Worm (Caenorhabditis elegans) whole organism, young adult: ENCODE results near the gene K08F4.5.

Experiments used
- C06A6.2 ChIP-seq: fragments of 200-800 bp; sonication (Bioruptor generic); conservative IDR thresholded peaks from 2 replicates; pipeline ENCODE4 v1.3.6; 2022; ENCODE audit warnings: missing genetic modification characterization, missing compliant biosample characterization
- F10E7.11 ChIP-seq: sonication (generic microtip); optimal IDR thresholded peaks from 2 replicates; lab custom pipeline; 2017; ENCODE audit warnings: mild to moderate bottlenecking, missing genetic modification characterization, moderate library complexity, missing compliant biosample characterization
- F22D6.2 ChIP-seq: sonication (generic microtip); optimal IDR thresholded peaks from 2 replicates; lab custom pipeline; 2016; ENCODE audit warnings: mild to moderate bottlenecking, missing genetic modification characterization, missing compliant biosample characterization
- F23B12.7 ChIP-seq: sonication (generic microtip); optimal IDR thresholded peaks from 2 replicates; lab custom pipeline; 2017; ENCODE audit warnings: missing genetic modification characterization, mild to moderate bottlenecking, missing compliant biosample characterization, antibody characterized with exemption, moderate library complexity; ENCODE audit not compliant: insufficient read depth
- F33H1.4 ChIP-seq: fragments of 200-800 bp; sonication (Bioruptor generic); IDR thresholded peaks from 2 replicates; pipeline ENCODE4 v1.3.6; 2022; ENCODE audit warnings: missing genetic modification reagents, missing genetic modification characterization, missing compliant biosample characterization
- F37B4.10 ChIP-seq: fragments of 200-800 bp; sonication (Bioruptor generic); IDR thresholded peaks from 2 replicates; pipeline ENCODE4 v1.3.6; 2022; ENCODE audit warnings: missing genetic modification characterization, missing compliant biosample characterization
- F49E8.2 ChIP-seq: sonication (generic microtip); optimal IDR thresholded peaks from 3 replicates; lab custom pipeline; 2017; ENCODE audit warnings: missing genetic modification characterization, mild to moderate bottlenecking, missing compliant biosample characterization, antibody characterized with exemption, moderate library complexity; ENCODE audit not compliant: insufficient read depth
- K12H6.12 ChIP-seq: fragments of 200-800 bp; sonication (Bioruptor generic); optimal IDR thresholded peaks from 2 replicates; lab custom pipeline; 2018; ENCODE audit warnings: mild to moderate bottlenecking, missing genetic modification characterization, missing compliant biosample characterization
- Y53F4B.3 ChIP-seq: fragments of 200-800 bp; sonication (Bioruptor generic); IDR thresholded peaks from 2 replicates; pipeline ENCODE4 v1.3.6; 2022; ENCODE audit warnings: missing genetic modification reagents, missing genetic modification characterization, missing compliant biosample characterization
- Y53G8AR.9 ChIP-seq: fragments of 200-800 bp; sonication (Bioruptor generic); conservative IDR thresholded peaks from 2 replicates; pipeline ENCODE4 v1.3.6; 2022; ENCODE audit warnings: missing genetic modification reagents, missing genetic modification characterization, missing compliant biosample characterization
- Y67H2A.10 ChIP-seq: fragments of 200-800 bp; sonication (Bioruptor generic); conservative IDR thresholded peaks from 2 replicates; pipeline ENCODE4 v1.3.6; 2022; ENCODE audit warnings: missing genetic modification reagents, missing genetic modification characterization, missing compliant biosample characterization
- Y79H2A.3 ChIP-seq: fragments of 200-800 bp; sonication (Bioruptor generic); conservative IDR thresholded peaks from 2 replicates; pipeline ENCODE4 v1.3.6; 2022; ENCODE audit warnings: missing genetic modification reagents, missing genetic modification characterization, missing compliant biosample characterization
- aptf-2 ChIP-seq: fragments of 200-800 bp; sonication (Bioruptor generic); conservative IDR thresholded peaks from 2 replicates; pipeline ENCODE4 v1.3.6; 2022; ENCODE audit warnings: missing genetic modification reagents, missing genetic modification characterization, missing compliant biosample characterization
- atf-7 ChIP-seq: sonication (generic microtip); optimal IDR thresholded peaks from 2 replicates; lab custom pipeline; 2017; ENCODE audit warnings: mild to moderate bottlenecking, missing genetic modification characterization, missing compliant biosample characterization
- attf-5 ChIP-seq: fragments of 200-800 bp; sonication (Bioruptor generic); optimal IDR thresholded peaks from 2 replicates; lab custom pipeline; 2018; ENCODE audit warnings: mild to moderate bottlenecking, missing genetic modification characterization, missing compliant biosample characterization
- bed-1 ChIP-seq: fragments of 200-800 bp; sonication (Bioruptor generic); IDR thresholded peaks from 2 replicates; pipeline ENCODE4 v1.3.6; 2022; ENCODE audit warnings: missing genetic modification reagents, missing genetic modification characterization, missing compliant biosample characterization
- efl-1 ChIP-seq: fragments of 150-350 bp; optimal IDR thresholded peaks from 2 replicates; lab custom pipeline; 2014; ENCODE audit warnings: missing biosample characterization, missing genetic modification reagents, missing genetic modification characterization
- egl-18 ChIP-seq: fragments of 200-800 bp; sonication (Bioruptor generic); IDR thresholded peaks from 2 replicates; pipeline ENCODE4 v1.3.6; 2022; ENCODE audit warnings: missing genetic modification reagents, missing genetic modification characterization, missing compliant biosample characterization
- egl-44 ChIP-seq: fragments of 200-800 bp; sonication (Bioruptor generic); IDR thresholded peaks from 2 replicates; pipeline ENCODE4 v1.3.6; 2022; ENCODE audit warnings: missing genetic modification reagents, missing genetic modification characterization, missing compliant biosample characterization
- hlh-12 ChIP-seq: sonication (generic microtip); optimal IDR thresholded peaks from 2 replicates; lab custom pipeline; 2016; ENCODE audit warnings: missing genetic modification characterization, missing compliant biosample characterization
- hrde-1 ChIP-seq: sonication (generic microtip); optimal IDR thresholded peaks from 2 replicates; lab custom pipeline; 2016; ENCODE audit warnings: missing genetic modification characterization, mild to moderate bottlenecking, missing compliant biosample characterization, moderate library complexity, missing genotype, missing genetic modification reagents, borderline replicate concordance
- lag-1 ChIP-seq: fragments of 200-800 bp; sonication (Bioruptor generic); IDR thresholded peaks from 2 replicates; pipeline ENCODE4 v1.3.6; 2022; ENCODE audit warnings: missing genetic modification reagents, missing genetic modification characterization, missing compliant biosample characterization
- lin-40 ChIP-seq: sonication (generic microtip); optimal IDR thresholded peaks from 2 replicates; lab custom pipeline; 2016; ENCODE audit warnings: missing genetic modification characterization, mild to moderate bottlenecking, missing compliant biosample characterization, missing genotype, missing genetic modification reagents
- lin-54 ChIP-seq: fragments of 200-800 bp; sonication (Bioruptor generic); optimal IDR thresholded peaks from 2 replicates; lab custom pipeline; 2018; ENCODE audit warnings: mild to moderate bottlenecking, missing genetic modification characterization, missing compliant biosample characterization
- lsl-1 ChIP-seq: fragments of 200-800 bp; sonication (Bioruptor generic); optimal IDR thresholded peaks from 2 replicates; lab custom pipeline; 2018; ENCODE audit warnings: mild to moderate bottlenecking, missing genetic modification characterization, moderate library complexity, missing compliant biosample characterization
- madf-3 ChIP-seq: fragments of 200-800 bp; sonication (Bioruptor generic); IDR thresholded peaks from 2 replicates; pipeline ENCODE4 v1.3.6; 2022; ENCODE audit warnings: missing genetic modification reagents, missing genetic modification characterization, missing compliant biosample characterization
- mcd-1 ChIP-seq: fragments of 200-800 bp; sonication (Bioruptor generic); IDR thresholded peaks from 2 replicates; pipeline ENCODE4 v1.3.6; 2022; ENCODE audit warnings: missing genetic modification reagents, missing genetic modification characterization, missing compliant biosample characterization
- mxl-1 ChIP-seq: sonication (generic microtip); optimal IDR thresholded peaks from 2 replicates; lab custom pipeline; 2016; ENCODE audit warnings: missing genetic modification characterization, missing compliant biosample characterization
- nfya-2 ChIP-seq: fragments of 200-800 bp; sonication (Bioruptor generic); IDR thresholded peaks from 2 replicates; pipeline ENCODE4 v1.3.6; 2022; ENCODE audit warnings: missing genetic modification reagents, missing genetic modification characterization, missing compliant biosample characterization
- nhr-179 ChIP-seq: sonication (generic microtip); optimal IDR thresholded peaks from 2 replicates; lab custom pipeline; 2016; ENCODE audit warnings: mild to moderate bottlenecking, missing genetic modification characterization, missing compliant biosample characterization
- nhr-80 ChIP-seq: sonication (generic microtip); optimal IDR thresholded peaks from 2 replicates; lab custom pipeline; 2016; ENCODE audit warnings: missing genetic modification characterization, missing compliant biosample characterization
- pha-4 ChIP-seq: fragments of 150-350 bp; sonication (generic microtip); optimal IDR thresholded peaks from 2 replicates; lab custom pipeline; 2014; ENCODE audit warnings: missing biosample characterization, missing genetic modification reagents, missing genetic modification characterization
- repo-1 ChIP-seq: sonication (generic microtip); optimal IDR thresholded peaks from 2 replicates; lab custom pipeline; 2017; ENCODE audit warnings: mild to moderate bottlenecking, missing genetic modification characterization, missing compliant biosample characterization
- sea-2 ChIP-seq: fragments of 200-800 bp; sonication (Bioruptor generic); IDR thresholded peaks from 2 replicates; pipeline ENCODE4 v1.3.6; 2022; ENCODE audit warnings: missing genetic modification characterization, missing compliant biosample characterization
- snpc-1.1 ChIP-seq: sonication (generic microtip); optimal IDR thresholded peaks from 2 replicates; lab custom pipeline; 2017; ENCODE audit warnings: missing genetic modification characterization, mild to moderate bottlenecking, missing compliant biosample characterization, antibody characterized with exemption, moderate library complexity, missing genotype, missing genetic modification reagents; ENCODE audit not compliant: insufficient read depth
- snpc-4 ChIP-seq, 5 experiments: fragments of 150-350 bp in 1 of 5; sonication (generic microtip) in 4 of 5; optimal IDR thresholded peaks; 2 replicates each; lab custom pipeline; 2014 to 2018; ENCODE audit warnings: missing genetic modification characterization in 5 of 5, missing biosample characterization in 3 of 5, antibody characterized with exemption in 2 of 5, mild to moderate bottlenecking in 2 of 5, missing compliant biosample characterization in 2 of 5, missing genotype in 2 of 5, moderate library complexity in 2 of 5, missing genetic modification reagents in 1 of 5
- ztf-26 ChIP-seq: sonication (generic microtip); optimal IDR thresholded peaks from 2 replicates; lab custom pipeline; 2017; ENCODE audit warnings: missing genetic modification characterization, missing compliant biosample characterization
- ztf-28 ChIP-seq: fragments of 200-800 bp; sonication (Bioruptor generic); IDR thresholded peaks from 2 replicates; pipeline ENCODE4 v1.3.6; 2022; ENCODE audit warnings: missing genetic modification reagents, missing genetic modification characterization, missing compliant biosample characterization

Gene K08F4.5

DNA sequence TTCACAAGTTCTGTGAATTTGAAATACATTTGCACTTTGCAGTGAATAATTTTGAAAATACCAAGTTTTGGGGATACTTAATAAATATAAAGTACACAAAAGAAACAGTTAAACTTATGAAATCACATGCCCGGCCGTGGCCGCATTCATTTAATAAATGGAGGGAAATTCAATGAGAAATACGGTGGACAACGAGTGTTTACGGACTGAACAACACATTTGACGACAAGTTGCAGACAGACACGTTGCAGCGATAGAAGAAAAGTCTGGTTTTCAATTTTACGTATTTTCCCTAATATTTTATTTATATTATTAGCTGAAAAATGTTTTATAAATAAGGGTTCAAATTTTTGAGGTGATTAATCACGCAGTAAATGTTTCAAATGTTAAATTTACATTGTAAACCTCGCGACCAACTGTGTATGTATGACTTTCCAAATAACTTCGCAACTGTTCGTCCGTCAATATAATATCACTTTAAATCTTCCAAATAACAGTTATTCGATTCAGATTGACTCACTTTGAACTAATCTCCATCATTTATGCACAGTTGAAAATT, 15.8 kb upstream of the K08F4.5 start, which contains the start of gene copg-1 (continued):
- TF ChIP-seq pha-4 (tag; lab: Kevin White, UChicago), result peak; percentile 17
- TF ChIP-seq ztf-26 (tag; lab: Kevin White, UChicago), result no peak
- TF ChIP-seq K12H6.12 (tag; lab: Kevin White, UChicago), result peak; percentile 22
- TF ChIP-seq attf-5 (GFP tag; lab: Kevin White, UChicago), result peak; percentile 18
- peak; percentile 67 for TF ChIP-seq lsl-1 (GFP tag; lab: Kevin White, UChicago)
- no peak for TF ChIP-seq mcd-1 (GFP tag; lab: Robert Waterston, UW)
- no peak for TF ChIP-seq aptf-2 (GFP tag; lab: Robert Waterston, UW)
- TF ChIP-seq mxl-1 (tag; lab: Kevin White, UChicago), result no peak
- TF ChIP-seq hlh-12 (tag; lab: Kevin White, UChicago), result no peak
- peak; percentile 56 for TF ChIP-seq efl-1 (GFP tag; lab: Kevin White, UChicago)
- no peak for TF ChIP-seq Y67H2A.10
- no peak for TF ChIP-seq Y53F4B.3 (GFP tag; lab: Robert Waterston, UW)
- TF ChIP-seq F10E7.11 (tag; lab: Kevin White, UChicago), result no peak
- TF ChIP-seq F23B12.7 (tag; lab: Kevin White, UChicago), result peak; percentile 25

DNA sequence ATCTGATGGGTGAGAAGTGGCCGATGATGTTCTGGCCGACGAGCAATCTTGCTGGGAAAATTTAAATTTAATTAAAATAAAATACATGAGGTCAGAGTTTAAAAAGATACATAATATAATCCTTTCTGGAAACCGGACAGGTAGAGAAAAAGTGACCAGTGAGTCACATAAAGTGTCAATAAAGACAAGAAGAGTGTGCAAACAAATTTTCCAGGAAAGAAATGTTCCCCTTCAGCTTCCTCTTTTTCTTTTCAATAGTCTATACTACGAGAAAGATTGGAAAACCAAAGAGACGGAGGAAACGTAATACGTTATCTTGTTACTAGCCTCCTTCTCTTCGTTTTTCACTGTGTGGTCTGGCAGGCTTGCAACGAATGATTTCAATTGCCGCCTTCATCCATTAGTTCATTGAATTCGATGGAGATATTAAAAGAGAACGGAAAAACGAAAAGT, 14.9 kb upstream of the K08F4.5 start, which contains the start of gene tsp-12:
tsp-12 (minus strand) TSS at position 51 of the 453 bp plus-strand sequence.
- TF ChIP-seq lin-40 (tag; lab: Kevin White, UChicago) (no peak), repo-1 (tag; lab: Kevin White, UChicago) (no peak), atf-7 (tag; lab: Kevin White, UChicago) (no peak), bed-1 (GFP tag; lab: Robert Waterston, UW) (no peak), pha-4 (tag; lab: Kevin White, UChicago) (no peak)

DNA sequence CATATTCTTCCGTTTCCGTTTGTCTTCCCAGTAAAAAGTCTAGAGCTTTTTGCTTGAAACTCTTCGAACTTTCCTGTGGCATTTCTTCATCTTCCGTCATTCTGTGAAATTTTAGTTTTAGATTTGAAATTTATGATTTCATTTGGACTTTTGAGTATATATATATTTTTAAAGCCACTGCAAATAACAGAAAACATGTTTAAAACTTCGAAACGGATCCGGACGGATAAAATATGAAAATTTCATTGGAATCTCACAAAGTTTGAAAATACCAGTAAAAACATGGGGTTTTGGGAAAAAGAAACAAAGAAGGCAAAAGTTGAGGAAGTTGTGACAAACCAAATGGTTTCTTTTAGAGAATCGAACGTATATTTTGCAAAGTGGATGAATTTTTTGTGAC, 13.2 kb upstream of the K08F4.5 start, which contains the start of gene pigs-1:
pigs-1 (minus strand) TSS at position 101 of the 400 bp plus-strand sequence.
- TF ChIP-seq F10E7.11 (tag; lab: Kevin White, UChicago), result no peak
- TF ChIP-seq ztf-26 (tag; lab: Kevin White, UChicago), result no peak
- TF ChIP-seq pha-4 (tag; lab: Kevin White, UChicago), result no peak
- TF ChIP-seq Y53G8AR.9 (GFP tag; lab: Robert Waterston, UW), result no peak
- TF ChIP-seq F33H1.4 (GFP tag; lab: Robert Waterston, UW), result no peak
- no peak for TF ChIP-seq egl-44 (GFP tag; lab: Robert Waterston, UW)
- no peak for TF ChIP-seq madf-3
- no peak for TF ChIP-seq F22D6.2
- TF ChIP-seq F49E8.2 (tag; lab: Kevin White, UChicago), result no peak
- TF ChIP-seq lsl-1 (GFP tag; lab: Kevin White, UChicago), result no peak
- no peak for TF ChIP-seq nfya-2 (GFP tag; lab: Robert Waterston, UW)
- no peak for TF ChIP-seq Y53F4B.3 (GFP tag; lab: Robert Waterston, UW)
- no peak for TF ChIP-seq snpc-4 (GFP tag; optimal IDR thresholded peaks at IDR 0.05; lab: Kevin White, UChicago)
- no peak for TF ChIP-seq snpc-4 (tag; optimal IDR thresholded peaks at IDR 0.05; lab: Kevin White, UChicago)
- no peak for TF ChIP-seq attf-5 (GFP tag; lab: Kevin White, UChicago)
- no peak for TF ChIP-seq lag-1 (GFP tag; lab: Robert Waterston, UW)
- TF ChIP-seq nhr-80, result no peak
- TF ChIP-seq C06A6.2, result no peak
- no peak for TF ChIP-seq egl-18 (GFP tag; lab: Robert Waterston, UW)
- TF ChIP-seq lin-54, result no peak
- TF ChIP-seq repo-1 (tag; lab: Kevin White, UChicago), result no peak

DNA sequence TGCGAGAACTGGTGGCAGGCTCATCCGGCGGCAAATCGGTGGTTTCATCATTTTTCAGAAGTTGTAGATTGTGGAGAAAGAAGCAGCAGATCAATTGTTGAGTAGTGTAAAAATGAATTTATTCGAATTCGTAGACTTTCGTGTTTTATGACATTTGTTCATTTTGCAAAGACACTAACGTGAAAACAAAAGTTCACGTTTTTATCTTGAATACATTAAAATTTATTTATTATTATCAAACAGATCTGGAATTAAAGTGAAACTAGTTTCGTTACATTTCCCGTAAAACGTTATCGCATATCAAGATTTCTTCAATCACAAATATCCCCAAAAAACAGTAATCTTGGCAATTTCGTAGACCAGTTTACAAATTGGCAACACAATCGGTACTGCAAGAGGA, 11.2 kb upstream of the K08F4.5 start, which contains the start of gene T14G10.8:
T14G10.8 (minus strand) TSS at position 101 of the 400 bp plus-strand sequence.
- TF ChIP-seq snpc-1.1 (tag; lab: Kevin White, UChicago) (no peak), ztf-28 (GFP tag; lab: Robert Waterston, UW) (no peak), efl-1 (GFP tag; lab: Kevin White, UChicago) (no peak), F37B4.10 (GFP tag; lab: Robert Waterston, UW) (no peak), sea-2 (GFP tag; lab: Robert Waterston, UW) (no peak), hrde-1 (tag; lab: Kevin White, UChicago) (no peak), Y79H2A.3 (GFP tag; lab: Robert Waterston, UW) (no peak), nhr-179 (tag; lab: Kevin White, UChicago) (no peak), Y53G8AR.9 (GFP tag; lab: Robert Waterston, UW) (no peak)
- TF ChIP-seq, all 124 proteins: peak for 0
